Worm (Caenorhabditis elegans): ENCODE data around the gene dmd-4.

- TF ChIP-seq nfya-1 (tag; optimal IDR thresholded peaks at IDR 0.05; ENCODE audit: insufficient read depth) = no peak
- TF ChIP-seq lsy-12 (tag; optimal IDR thresholded peaks at IDR 0.05) = no peak
- no peak for TF ChIP-seq zag-1 (tag; optimal IDR thresholded peaks at IDR 0.05)
- TF ChIP-seq R02D3.7 (tag; optimal IDR thresholded peaks at IDR 0.05) = no peak
- TF ChIP-seq unc-39 (tag; optimal IDR thresholded peaks at IDR 0.05) = no peak
- TF ChIP-seq hmg-11 (tag; optimal IDR thresholded peaks at IDR 0.05) = no peak
- no peak for TF ChIP-seq nhr-28 (tag; optimal IDR thresholded peaks at IDR 0.05)
- TF ChIP-seq ceh-9 (tag; optimal IDR thresholded peaks at IDR 0.05) = no peak
- no peak for TF ChIP-seq ama-1 (optimal IDR thresholded peaks at IDR 0.05)
Measured at ce11 chrX:14875668-14876067, 14.0 kb upstream of the dmd-4 start, which contains the start of gene sssh-1.
